Worm (Caenorhabditis elegans): ENCODE measurements around the gene K11G12.6.
A peak's percentile ranks its signal among the peaks of the same experiment; 100 is the strongest.

Gene K11G12.6

ce11 chrX:6743344-6743743 is 13.9 kb upstream of the K11G12.6 start:
- TF ChIP-seq peb-1 (tag; optimal IDR thresholded peaks at IDR 0.05) (no peak), nhr-12 (tag; optimal IDR thresholded peaks at IDR 0.05) (no peak), aly-2 (tag; optimal IDR thresholded peaks at IDR 0.05) (no peak), nhr-129 (tag; optimal IDR thresholded peaks at IDR 0.05) (no peak), nhr-23 (tag; optimal IDR thresholded peaks at IDR 0.05) (no peak), lin-11 (tag; optimal IDR thresholded peaks at IDR 0.05) (no peak), lin-39 (tag; optimal IDR thresholded peaks at IDR 0.05) (no peak), ztf-1 (GFP tag; conservative IDR thresholded peaks at IDR 0.05) (no peak), nhr-21 (tag; optimal IDR thresholded peaks at IDR 0.05) (no peak), mbf-1 (tag; optimal IDR thresholded peaks at IDR 0.05) (no peak), nhr-6 (tag; optimal IDR thresholded peaks at IDR 0.05) (no peak), alr-1 (tag; optimal IDR thresholded peaks at IDR 0.05) (no peak), C34F6.9 (tag; optimal IDR thresholded peaks at IDR 0.05) (no peak), zag-1 (tag; optimal IDR thresholded peaks at IDR 0.05) (no peak)

ce11 chrX:6742891-6743290 is 13.4 kb upstream of the K11G12.6 start:
- TF ChIP-seq crh-2 (tag; optimal IDR thresholded peaks at IDR 0.05) (peak; percentile 80), nhr-237 (tag; optimal IDR thresholded peaks at IDR 0.05) (no peak), gmeb-1 (tag; optimal IDR thresholded peaks at IDR 0.05) (peak; percentile 38), unc-62 (GFP tag; optimal IDR thresholded peaks at IDR 0.05) (no peak), ceh-82 (tag; optimal IDR thresholded peaks at IDR 0.05) (no peak), skn-1 (tag; optimal IDR thresholded peaks at IDR 0.05) (no peak), aly-2 (tag; optimal IDR thresholded peaks at IDR 0.05) (no peak), egl-27 (tag; optimal IDR thresholded peaks at IDR 0.05) (peak; percentile 71), elt-3 (tag; optimal IDR thresholded peaks at IDR 0.05) (no peak), mbf-1 (tag; optimal IDR thresholded peaks at IDR 0.05) (no peak), ztf-4 (tag; optimal IDR thresholded peaks at IDR 0.05) (peak; percentile 73), nhr-6 (tag; optimal IDR thresholded peaks at IDR 0.05) (peak; percentile 82), nhr-23 (tag; optimal IDR thresholded peaks at IDR 0.05) (no peak), nhr-12 (tag; optimal IDR thresholded peaks at IDR 0.05) (no peak), ztf-1 (GFP tag; conservative IDR thresholded peaks at IDR 0.05) (no peak), lin-39 (tag; optimal IDR thresholded peaks at IDR 0.05) (no peak), mab-5 (tag; optimal IDR thresholded peaks at IDR 0.05) (no peak), ceh-16 (tag; optimal IDR thresholded peaks at IDR 0.05) (no peak), nhr-21 (tag; optimal IDR thresholded peaks at IDR 0.05) (peak; percentile 61), sem-4 (tag; optimal IDR thresholded peaks at IDR 0.05) (peak; percentile 86), blmp-1 (tag; optimal IDR thresholded peaks at IDR 0.05; ENCODE audit: insufficient read depth) (no peak), nhr-10 (tag; optimal IDR thresholded peaks at IDR 0.05) (no peak), Y55F3AM.14 (GFP tag; optimal IDR thresholded peaks at IDR 0.05) (no peak), fos-1 (tag; optimal IDR thresholded peaks at IDR 0.05) (peak; percentile 77), elt-1 (tag; optimal IDR thresholded peaks at IDR 0.05) (no peak), ztf-11 (tag; optimal IDR thresholded peaks at IDR 0.05) (no peak), sma-3 (GFP tag; optimal IDR thresholded peaks at IDR 0.05) (peak; percentile 34), lin-11 (tag; optimal IDR thresholded peaks at IDR 0.05) (no peak), nhr-129 (tag; optimal IDR thresholded peaks at IDR 0.05) (peak; percentile 99), nhr-25 (tag; optimal IDR thresholded peaks at IDR 0.05) (peak; percentile 70), unc-39 (tag; optimal IDR thresholded peaks at IDR 0.05) (no peak), peb-1 (tag; optimal IDR thresholded peaks at IDR 0.05) (no peak), snpc-4 (tag; optimal IDR thresholded peaks at IDR 0.05) (no peak), zag-1 (tag; optimal IDR thresholded peaks at IDR 0.05) (no peak), lin-13 (GFP tag; optimal IDR thresholded peaks at IDR 0.05) (peak; percentile 41), F13H6.1 (tag; optimal IDR thresholded peaks at IDR 0.05) (peak; percentile 74), sma-9 (GFP tag; optimal IDR thresholded peaks at IDR 0.05) (peak; percentile 95), sma-9 (tag; optimal IDR thresholded peaks at IDR 0.05) (no peak), C34F6.9 (tag; optimal IDR thresholded peaks at IDR 0.05) (peak; percentile 57), lsy-2 (tag; optimal IDR thresholded peaks at IDR 0.05) (peak in 1 of 2 experiments; percentile 72), unc-55 (GFP tag; optimal IDR thresholded peaks at IDR 0.05) (no peak), ZK546.5 (tag; optimal IDR thresholded peaks at IDR 0.05) (no peak), alr-1 (tag; optimal IDR thresholded peaks at IDR 0.05) (no peak), mdl-1 (tag; optimal IDR thresholded peaks at IDR 0.05) (peak; percentile 99 to 100), nhr-77 (tag; optimal IDR thresholded peaks at IDR 0.05) (no peak), ama-1 (optimal IDR thresholded peaks at IDR 0.05) (peak; percentile 91), nhr-11 (tag; optimal IDR thresholded peaks at IDR 0.05) (no peak), R02D3.7 (tag; optimal IDR thresholded peaks at IDR 0.05) (no peak), dmd-4 (tag; optimal IDR thresholded peaks at IDR 0.05) (no peak)
